Worm (Caenorhabditis elegans): ENCODE measurements around the gene atf-4.

ce11 chrX:14786821-14787556, 23.6 kb downstream of the atf-4 start:
- TF ChIP-seq med-1 (GFP tag; optimal IDR thresholded peaks at IDR 0.05; ENCODE audit: insufficient read depth) (no peak), ref-1 (GFP tag; conservative IDR thresholded peaks at IDR 0.05) (no peak)

All from whole organism, midembryonic.